Fruit fly (Drosophila melanogaster): ENCODE data around the gene eIF1A.

The eIF1A gene

dm6 chr3R:18283441-18283840, 9.0 kb downstream of the eIF1A start, which contains the start of the genes CG14312 and CG8064 (continued):
- TF ChIP-seq CG13624 (GFP tag; optimal IDR thresholded peaks at IDR 0.05) = no peak
- TF ChIP-seq Fer3 (tag; optimal IDR thresholded peaks at IDR 0.05) = no peak
- no peak for TF ChIP-seq CTCF (GFP tag; optimal IDR thresholded peaks at IDR 0.05)
- no peak for TF ChIP-seq Doc2 (GFP tag; IDR thresholded peaks at IDR 0.05)
- TF ChIP-seq cas (GFP tag; IDR thresholded peaks at IDR 0.05) = no peak
- TF ChIP-seq ara (GFP tag; IDR thresholded peaks at IDR 0.05) = no peak
- no peak for TF ChIP-seq CG6272 (GFP tag; IDR thresholded peaks at IDR 0.05)
- no peak for TF ChIP-seq CG14014 (GFP tag; IDR thresholded peaks at IDR 0.05)
- no peak for TF ChIP-seq bcd (GFP tag; optimal IDR thresholded peaks at IDR 0.05)
- peak; percentile 95 for TF ChIP-seq dm (GFP tag; optimal IDR thresholded peaks at IDR 0.05)
- TF ChIP-seq ttk (GFP tag; IDR thresholded peaks at IDR 0.05) = no peak
- no peak for TF ChIP-seq Ada2b (GFP tag; IDR thresholded peaks at IDR 0.05)
- no peak for TF ChIP-seq CG11696 (GFP tag; IDR thresholded peaks at IDR 0.05)
- no peak for TF ChIP-seq CG4854 (GFP tag; optimal IDR thresholded peaks at IDR 0.05)
- no peak for TF ChIP-seq nau (GFP tag; optimal IDR thresholded peaks at IDR 0.05)
- no peak for TF ChIP-seq klu (GFP tag; IDR thresholded peaks at IDR 0.05)
- no peak for TF ChIP-seq z (GFP tag; IDR thresholded peaks at IDR 0.05)
- TF ChIP-seq luna (GFP tag; optimal IDR thresholded peaks at IDR 0.05) = no peak
- TF ChIP-seq CG13424 (tag; optimal IDR thresholded peaks at IDR 0.05) = no peak
- TF ChIP-seq chif (GFP tag; optimal IDR thresholded peaks at IDR 0.05) = no peak
- peak; percentile 94 for TF ChIP-seq Sry-δ (GFP tag; optimal IDR thresholded peaks at IDR 0.05)
- TF ChIP-seq CG8089 (GFP tag; optimal IDR thresholded peaks at IDR 0.05) = no peak
- peak; percentile 5 for TF ChIP-seq CG2120 (GFP tag; optimal IDR thresholded peaks at IDR 0.05)
- peak; percentile 88 for TF ChIP-seq E2f2 (GFP tag; IDR thresholded peaks at IDR 0.05)
- no peak for TF ChIP-seq en (GFP tag; optimal IDR thresholded peaks at IDR 0.05)
- TF ChIP-seq sens-2 (GFP tag; IDR thresholded peaks at IDR 0.05) = no peak
- peak; percentile 64 for TF ChIP-seq Scr (GFP tag; IDR thresholded peaks at IDR 0.05; ENCODE audit: partially characterized antibody)
- TF ChIP-seq CG42726 (GFP tag; IDR thresholded peaks at IDR 0.05; ENCODE audit: partially characterized antibody) = peak; percentile 13; the same call in 1 of the 2 replicates
- TF ChIP-seq usp (GFP tag; optimal IDR thresholded peaks at IDR 0.05) = no peak
- no peak for TF ChIP-seq D19B (GFP tag; optimal IDR thresholded peaks at IDR 0.05)
- TF ChIP-seq unc-4 (GFP tag; IDR thresholded peaks at IDR 0.05; ENCODE audit: partially characterized antibody) = peak; percentile 66
- TF ChIP-seq danr (GFP tag; IDR thresholded peaks at IDR 0.05) = no peak
- no peak for TF ChIP-seq aop (GFP tag; IDR thresholded peaks at IDR 0.05)
- TF ChIP-seq CG33557 (GFP tag; optimal IDR thresholded peaks at IDR 0.05) = no peak
- TF ChIP-seq Max (GFP tag; optimal IDR thresholded peaks at IDR 0.05) = peak; percentile 81
- TF ChIP-seq Antp (GFP tag; optimal IDR thresholded peaks at IDR 0.05) = no peak
- TF ChIP-seq twi (tag; optimal IDR thresholded peaks at IDR 0.05) = no peak
- TF ChIP-seq p53 (GFP tag; optimal IDR thresholded peaks at IDR 0.05) = no peak
- no peak for TF ChIP-seq CG43689 (GFP tag; IDR thresholded peaks at IDR 0.05)
- no peak for TF ChIP-seq gce (GFP tag; IDR thresholded peaks at IDR 0.05)
- TF ChIP-seq rib (GFP tag; IDR thresholded peaks at IDR 0.05) = no peak
- no peak for TF ChIP-seq nom (GFP tag; optimal IDR thresholded peaks at IDR 0.05)
- TF ChIP-seq hkb (optimal IDR thresholded peaks at IDR 0.05) = peak; percentile 39
- no peak for TF ChIP-seq hkb (GFP tag; IDR thresholded peaks at IDR 0.05)
- TF ChIP-seq bab2 (GFP tag; optimal IDR thresholded peaks at IDR 0.05) = no peak
- TF ChIP-seq gcm (GFP tag; optimal IDR thresholded peaks at IDR 0.05) = no peak
- TF ChIP-seq CG11398 (GFP tag; optimal IDR thresholded peaks at IDR 0.05) = no peak
- TF ChIP-seq croc (GFP tag; conservative IDR thresholded peaks at IDR 0.05) = no peak
- no peak for TF ChIP-seq H15 (GFP tag; IDR thresholded peaks at IDR 0.05)
- peak; percentile 48 for TF ChIP-seq Lhr (GFP tag; optimal IDR thresholded peaks at IDR 0.05)
- no peak for TF ChIP-seq CG6654 (GFP tag; optimal IDR thresholded peaks at IDR 0.05)
- no peak for TF ChIP-seq CG14050 (GFP tag; IDR thresholded peaks at IDR 0.05)
- TF ChIP-seq CG6254 (GFP tag; optimal IDR thresholded peaks at IDR 0.05) = no peak
- peak; percentile 47 for TF ChIP-seq CG12659 (GFP tag; optimal IDR thresholded peaks at IDR 0.05)
